Worm (Caenorhabditis elegans) whole organism, L2 larva: ENCODE measurements around the gene nonu-1.

Experiments
- aly-2 ChIP-seq: fragments of 150-350 bp; optimal IDR thresholded peaks from 2 replicates; lab custom pipeline; 2014; ENCODE audit warnings: missing biosample characterization, missing genetic modification characterization
- nhr-11 ChIP-seq: fragments of 150-350 bp; optimal IDR thresholded peaks from 2 replicates; lab custom pipeline; 2014; ENCODE audit warnings: missing biosample characterization, missing genetic modification characterization
- nhr-237 ChIP-seq: fragments of 150-350 bp; optimal IDR thresholded peaks from 2 replicates; lab custom pipeline; 2014; ENCODE audit warnings: missing biosample characterization, missing genetic modification characterization
- peb-1 ChIP-seq: fragments of 150-350 bp; optimal IDR thresholded peaks from 2 replicates; lab custom pipeline; 2014; ENCODE audit warnings: missing biosample characterization, missing genetic modification characterization
- unc-55 ChIP-seq: fragments of 150-350 bp; sonication (generic microtip); optimal IDR thresholded peaks from 3 replicates; lab custom pipeline; 2014; ENCODE audit warnings: missing biosample characterization, missing genetic modification reagents, missing genetic modification characterization
- unc-62 ChIP-seq: fragments of 150-350 bp; optimal IDR thresholded peaks from 2 replicates; lab custom pipeline; 2014; ENCODE audit warnings: missing biosample characterization, missing genetic modification reagents, missing genetic modification characterization

- TF ChIP-seq peb-1 (tag; lab: Kevin White, UChicago) (no peak), aly-2 (no peak), unc-62 (GFP tag; lab: Kevin White, UChicago) (no peak), unc-55 (GFP tag; lab: Kevin White, UChicago) (no peak), nhr-11 (tag; lab: Kevin White, UChicago) (no peak), nhr-237 (no peak)
Measured at ce11 chrIII:4856992-4857391, 7.3 kb upstream of the nonu-1 start.
